Fruit fly (Drosophila melanogaster) whole organism, pupa: ENCODE measurements around the gene CG4098.

Experiments used
- CG10348 ChIP-seq: fragments of 200-800 bp; sonication (Bioruptor generic); IDR thresholded peaks from 2 replicates; pipeline ENCODE4 v1.3.6; 2022; ENCODE audit warnings: missing biosample characterization, missing genetic modification characterization
- CG12605 ChIP-seq: fragments of 200-800 bp; sonication (Bioruptor generic); IDR thresholded peaks from 2 replicates; pipeline ENCODE4 v1.3.6; 2022; ENCODE audit warnings: missing biosample characterization, missing genetic modification characterization
- CG13204 ChIP-seq: fragments of 200-800 bp; sonication (Bioruptor generic); optimal IDR thresholded peaks from 2 replicates; lab custom pipeline; 2018; ENCODE audit warnings: missing biosample characterization, mild to moderate bottlenecking, missing genetic modification characterization, moderate library complexity
- CG14655 ChIP-seq: fragments of 200-800 bp; sonication (Bioruptor generic); optimal IDR thresholded peaks from 3 replicates; lab custom pipeline; 2017; ENCODE audit warnings: mild to moderate bottlenecking, missing biosample characterization, missing genetic modification reagents, missing genetic modification characterization
- CG15710 ChIP-seq: fragments of 200-800 bp; sonication (Bioruptor generic); optimal IDR thresholded peaks from 2 replicates; lab custom pipeline; 2018; ENCODE audit warnings: missing biosample characterization, mild to moderate bottlenecking, missing genetic modification characterization, moderate library complexity
- CG17806 ChIP-seq: fragments of 200-800 bp; sonication (Bioruptor generic); optimal IDR thresholded peaks from 2 replicates; lab custom pipeline; 2018; ENCODE audit warnings: missing biosample characterization, mild to moderate bottlenecking, missing genetic modification characterization, moderate library complexity
- CG32121 ChIP-seq: fragments of 200-800 bp; sonication (Bioruptor generic); IDR thresholded peaks from 2 replicates; pipeline ENCODE4 v1.3.6; 2022; ENCODE audit warnings: missing biosample characterization, missing genetic modification characterization
- CG34367 ChIP-seq: fragments of 200-800 bp; sonication (Bioruptor generic); optimal IDR thresholded peaks from 2 replicates; lab custom pipeline; 2018; ENCODE audit warnings: missing biosample characterization, mild to moderate bottlenecking, missing genetic modification characterization
- CG4496 ChIP-seq: fragments of 200-800 bp; sonication (Bioruptor generic); IDR thresholded peaks from 3 replicates; pipeline ENCODE4 v1.3.6; 2022; ENCODE audit warnings: missing biosample characterization, missing genetic modification characterization
- CG8159 ChIP-seq: fragments of 200-800 bp; sonication (Bioruptor generic); optimal IDR thresholded peaks from 3 replicates; lab custom pipeline; 2018; ENCODE audit warnings: missing biosample characterization, mild to moderate bottlenecking, missing genetic modification characterization, moderate library complexity
- CG8301 ChIP-seq: fragments of 200-800 bp; sonication (Bioruptor generic); optimal IDR thresholded peaks from 2 replicates; lab custom pipeline; 2018; ENCODE audit warnings: missing biosample characterization, mild to moderate bottlenecking, missing genetic modification characterization
- CG9948 ChIP-seq: fragments of 200-800 bp; sonication (Bioruptor generic); optimal IDR thresholded peaks from 2 replicates; lab custom pipeline; 2018; ENCODE audit warnings: missing biosample characterization, mild to moderate bottlenecking, missing genetic modification characterization, moderate library complexity
- D1 ChIP-seq: fragments of 200-800 bp; sonication (Bioruptor generic); optimal IDR thresholded peaks from 2 replicates; lab custom pipeline; 2018; ENCODE audit warnings: missing biosample characterization, mild to moderate bottlenecking, missing genetic modification characterization, moderate library complexity
- EcR ChIP-seq: fragments of 200-800 bp; sonication (Bioruptor generic); optimal IDR thresholded peaks from 3 replicates; lab custom pipeline; 2019; ENCODE audit warnings: missing biosample characterization, missing genetic modification characterization, mild to moderate bottlenecking, moderate library complexity, missing genetic modification reagents
- Ets98B ChIP-seq: fragments of 200-800 bp; sonication (Bioruptor generic); IDR thresholded peaks from 2 replicates; pipeline ENCODE4 v1.3.6; 2022; ENCODE audit warnings: missing biosample characterization, missing genetic modification characterization
- Pif1A ChIP-seq: fragments of 200-800 bp; sonication (Bioruptor generic); optimal IDR thresholded peaks from 3 replicates; lab custom pipeline; 2016; ENCODE audit warnings: missing biosample characterization, missing genetic modification characterization
- Pif1B ChIP-seq: fragments of 200-800 bp; sonication (Bioruptor generic); optimal IDR thresholded peaks from 3 replicates; lab custom pipeline; 2016; ENCODE audit warnings: missing biosample characterization, missing genetic modification characterization
- Snoo ChIP-seq: fragments of 200-800 bp; sonication (Bioruptor generic); optimal IDR thresholded peaks from 3 replicates; lab custom pipeline; 2017; ENCODE audit warnings: missing biosample characterization, mild to moderate bottlenecking, missing genetic modification characterization, inconsistent platforms
- fd96Ca ChIP-seq: fragments of 200-800 bp; sonication (Bioruptor generic); IDR thresholded peaks from 3 replicates; pipeline ENCODE4 v1.3.6; 2022; ENCODE audit warnings: missing biosample characterization, missing genetic modification characterization
- gl ChIP-seq: fragments of 200-800 bp; sonication (Bioruptor generic); optimal IDR thresholded peaks from 2 replicates; lab custom pipeline; 2018; ENCODE audit warnings: missing biosample characterization, mild to moderate bottlenecking, missing genetic modification characterization
- rn ChIP-seq: fragments of 200-800 bp; sonication (Bioruptor generic); IDR thresholded peaks from 2 replicates; pipeline ENCODE4 v1.3.6; 2022; ENCODE audit warnings: missing biosample characterization, missing genetic modification characterization

CG4098 gene

dm6 chr3L:16594922-16595518, 14.1 kb downstream of the CG4098 start, which contains the start of the genes spd-2 and Apl:
spd-2 (minus strand) TSS chr3L:16595014.
Apl (plus strand) TSS chr3L:16595181.
- no peak for TF ChIP-seq EcR (GFP tag; lab: Kevin White, UChicago)
- no peak for TF ChIP-seq CG10348 (GFP tag; lab: Robert Waterston, UW)
- TF ChIP-seq CG9948: no peak
- no peak for TF ChIP-seq Snoo (tag; lab: Kevin White, UChicago)
- TF ChIP-seq Pif1B (GFP tag; lab: Kevin White, UChicago): no peak
- TF ChIP-seq gl: no peak
- TF ChIP-seq CG8159 (tag; lab: Kevin White, UChicago): no peak
- no peak for TF ChIP-seq CG4496
- no peak for TF ChIP-seq CG12605 (GFP tag; lab: Robert Waterston, UW)
- no peak for TF ChIP-seq CG34367 (tag; lab: Kevin White, UChicago)
- TF ChIP-seq CG17806 (tag; lab: Kevin White, UChicago): no peak
- TF ChIP-seq fd96Ca (GFP tag; lab: Robert Waterston, UW): no peak
- no peak for TF ChIP-seq CG8301 (tag; lab: Kevin White, UChicago)
- no peak for TF ChIP-seq CG32121 (GFP tag; lab: Robert Waterston, UW)
- no peak for TF ChIP-seq CG13204 (GFP tag; lab: Kevin White, UChicago)
- no peak for TF ChIP-seq Pif1A (GFP tag; lab: Kevin White, UChicago)
- no peak for TF ChIP-seq Ets98B (GFP tag; lab: Robert Waterston, UW)
- TF ChIP-seq, all 21 proteins: peak for 0

dm6 chr3L:16590860-16591259, 18.3 kb downstream of the CG4098 start, which contains the start of gene tra:
tra (minus strand) TSS chr3L:16591050.
- TF ChIP-seq CG8159 (tag; lab: Kevin White, UChicago) (no peak), CG12605 (GFP tag; lab: Robert Waterston, UW) (no peak), CG9948 (no peak)

dm6 chr3L:16587994-16588622, 21.0 kb downstream of the CG4098 start:
- TF ChIP-seq D1: no peak
- no peak for TF ChIP-seq CG8301 (tag; lab: Kevin White, UChicago)
- peak; percentile 62 for TF ChIP-seq Ets98B (GFP tag; lab: Robert Waterston, UW)
- TF ChIP-seq CG12605 (GFP tag; lab: Robert Waterston, UW): peak; percentile 49; the same call in 1 of the 2 replicates
- TF ChIP-seq EcR (GFP tag; lab: Kevin White, UChicago): no peak
- no peak for TF ChIP-seq CG34367 (tag; lab: Kevin White, UChicago)
- TF ChIP-seq CG9948: no peak
- TF ChIP-seq CG15710: peak; percentile 45
- TF ChIP-seq CG14655 (GFP tag; lab: Kevin White, UChicago): no peak
- peak; percentile 45 for TF ChIP-seq CG8159 (tag; lab: Kevin White, UChicago)
- no peak for TF ChIP-seq rn
- no peak for TF ChIP-seq gl
- TF ChIP-seq CG32121 (GFP tag; lab: Robert Waterston, UW): peak; percentile 60
- no peak for TF ChIP-seq CG10348 (GFP tag; lab: Robert Waterston, UW)
- no peak for TF ChIP-seq Pif1B (GFP tag; lab: Kevin White, UChicago)
- TF ChIP-seq CG17806 (tag; lab: Kevin White, UChicago): peak; percentile 6
- peak; percentile 8 for TF ChIP-seq Snoo (tag; lab: Kevin White, UChicago)
- TF ChIP-seq CG4496: peak; percentile 73; the same call in 2 of the 3 replicates
- TF ChIP-seq fd96Ca (GFP tag; lab: Robert Waterston, UW): 0 out of 3 replicates have a peak, but pooled peaks have one; percentile 41
- no peak for TF ChIP-seq CG13204 (GFP tag; lab: Kevin White, UChicago)
- no peak for TF ChIP-seq Pif1A (GFP tag; lab: Kevin White, UChicago)

- no peak for TF ChIP-seq CG9948
- TF ChIP-seq gl: no peak
- no peak for TF ChIP-seq Snoo (tag; lab: Kevin White, UChicago)
- no peak for TF ChIP-seq Pif1B (GFP tag; lab: Kevin White, UChicago)
- TF ChIP-seq CG8159 (tag; lab: Kevin White, UChicago): no peak
- TF ChIP-seq Pif1A (GFP tag; lab: Kevin White, UChicago): no peak
- TF ChIP-seq CG34367 (tag; lab: Kevin White, UChicago): no peak
- TF ChIP-seq rn: no peak
- no peak for TF ChIP-seq CG14655 (GFP tag; lab: Kevin White, UChicago)
- TF ChIP-seq fd96Ca (GFP tag; lab: Robert Waterston, UW): no peak
- TF ChIP-seq EcR (GFP tag; lab: Kevin White, UChicago): no peak
- TF ChIP-seq CG32121 (GFP tag; lab: Robert Waterston, UW): no peak
- TF ChIP-seq CG4496: no peak
- TF ChIP-seq CG15710: no peak
- no peak for TF ChIP-seq Ets98B (GFP tag; lab: Robert Waterston, UW)
- TF ChIP-seq CG8301 (tag; lab: Kevin White, UChicago): no peak
- TF ChIP-seq D1: no peak
- TF ChIP-seq CG10348 (GFP tag; lab: Robert Waterston, UW): no peak
- TF ChIP-seq CG13204 (GFP tag; lab: Kevin White, UChicago): no peak
- no peak for TF ChIP-seq CG17806 (tag; lab: Kevin White, UChicago)
Measured at dm6 chr3L:16586989-16587388, 22.2 kb downstream of the CG4098 start, which contains the start of the genes Syx8 and CG32163. Syx8 (minus strand) TSS chr3L:16587057. CG32163 (plus strand) TSS chr3L:16587157.

- TF ChIP-seq Ets98B (GFP tag; lab: Robert Waterston, UW) (no peak), CG4496 (peak; percentile 51; the same call in 1 of the 3 replicates), CG17806 (tag; lab: Kevin White, UChicago) (no peak), fd96Ca (GFP tag; lab: Robert Waterston, UW) (no peak), Pif1A (GFP tag; lab: Kevin White, UChicago) (no peak), Pif1B (GFP tag; lab: Kevin White, UChicago) (no peak), CG8301 (tag; lab: Kevin White, UChicago) (no peak), gl (no peak)
Measured at dm6 chr3L:16584074-16584578, 25.0 kb downstream of the CG4098 start, which contains the start of gene UQCR-C2. UQCR-C2 (plus strand) TSS chr3L:16584124.
